Worm (Caenorhabditis elegans): ENCODE results near the gene hxk-3.
A peak's percentile ranks its signal among the peaks of the same experiment; 100 is the strongest.

The hxk-3 gene

DNA sequence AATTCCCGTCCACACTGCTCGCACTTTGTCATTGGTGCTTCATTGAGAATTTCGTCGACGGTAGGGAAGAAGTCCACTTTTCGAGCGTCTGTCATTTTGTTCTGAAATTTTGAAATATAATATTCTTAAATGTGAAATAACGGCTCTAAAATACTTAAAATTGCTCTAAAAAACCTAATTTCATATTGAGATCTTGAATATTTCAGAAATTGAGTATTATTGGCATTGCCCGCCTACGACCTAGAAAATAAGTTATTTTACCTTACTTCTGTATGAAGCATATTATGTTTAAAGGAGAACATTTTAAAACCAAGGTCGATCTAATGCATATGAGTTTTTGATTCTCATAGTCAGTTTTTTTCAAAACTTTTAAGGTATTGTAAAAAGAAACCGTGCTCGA, 52.7 kb downstream of the hxk-3 start, which contains the start of gene C34H4.5:
C34H4.5 (minus strand) TSS at position 101 of the 400 bp plus-strand sequence.
- no peak for TF ChIP-seq die-1 (tag; optimal IDR thresholded peaks at IDR 0.05)

DNA sequence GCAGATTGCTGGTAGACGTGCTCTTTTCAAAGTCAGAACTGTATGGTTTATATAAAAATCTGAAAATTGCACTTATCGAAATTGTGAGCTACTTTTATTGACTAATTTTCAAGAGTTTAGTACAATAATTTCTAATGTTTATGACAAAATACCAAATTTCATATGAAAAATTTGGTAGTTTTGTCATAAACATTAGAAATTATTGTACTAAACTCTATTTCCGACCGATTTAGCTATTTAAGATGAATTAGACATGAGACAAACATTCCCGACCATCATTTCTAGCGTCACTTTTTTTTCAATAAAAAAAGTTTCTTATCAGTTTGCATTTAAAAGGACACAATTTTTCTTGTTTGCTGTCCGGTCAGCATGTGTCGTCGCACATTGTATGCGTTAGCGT, 53.2 kb downstream of the hxk-3 start, which contains the start of gene tag-244:
tag-244 (plus strand) TSS at position 301 of the 400 bp plus-strand sequence.
- TF ChIP-seq athp-1 (tag; optimal IDR thresholded peaks at IDR 0.05) (no peak), nhr-80 (tag; optimal IDR thresholded peaks at IDR 0.05) (peak; percentile 37)

- TF ChIP-seq nhr-80 (tag; optimal IDR thresholded peaks at IDR 0.05) (peak; percentile 46), nhr-120 (GFP tag; IDR thresholded peaks at IDR 0.05) (no peak)
These were observed 55.9 kb downstream of the hxk-3 start, which contains the start of gene C34H4.2 for ce11 chrIV:1553195-1553918. TSS of gene C34H4.2 (plus strand) at chrIV:1553752.

ce11 chrIV:1555021-1555720, 57.7 kb downstream of the hxk-3 start, which contains the start of gene C34H4.1:
TSS of gene C34H4.1 (plus strand) at chrIV:1555579.
- TF ChIP-seq zfh-2 (GFP tag; conservative IDR thresholded peaks at IDR 0.05): 0 out of 2 replicates have a peak, but pooled peaks have one; percentile 37
- no peak for TF ChIP-seq F49E8.2 (tag; optimal IDR thresholded peaks at IDR 0.05; ENCODE audit: insufficient read depth)
- TF ChIP-seq cebp-1 (GFP tag; IDR thresholded peaks at IDR 0.05): peak; percentile 60; the same call in 1 of the 2 replicates
- peak; percentile 75 for TF ChIP-seq cebp-1 (tag; optimal IDR thresholded peaks at IDR 0.05)
- peak; percentile 33 for TF ChIP-seq nhr-80 (tag; optimal IDR thresholded peaks at IDR 0.05)
- no peak for TF ChIP-seq attf-6 (GFP tag; IDR thresholded peaks at IDR 0.05)
- TF ChIP-seq Y53F4B.3 (GFP tag; IDR thresholded peaks at IDR 0.05): no peak
- no peak for TF ChIP-seq ztf-22 (GFP tag; optimal IDR thresholded peaks at IDR 0.05)
- TF ChIP-seq lir-1 (GFP tag; conservative IDR thresholded peaks at IDR 0.05): no peak
- TF ChIP-seq ZK185.1 (tag; optimal IDR thresholded peaks at IDR 0.05; ENCODE audit: poor library complexity, severe bottlenecking): no peak

All from whole organism, young adult.